Worm (Caenorhabditis elegans) whole organism, L3 larva: ENCODE data around the gene frpr-17.

Source experiments
- eor-1 ChIP-seq, 2 experiments: fragments of 150-350 bp; optimal IDR thresholded peaks; 2 replicates each; lab custom pipeline; 2014 to 2018; ENCODE audit warnings: missing biosample characterization in 2 of 2, missing genetic modification characterization in 2 of 2
- fkh-10 ChIP-seq: sonication (generic microtip); optimal IDR thresholded peaks from 2 replicates; lab custom pipeline; 2017; ENCODE audit warnings: missing biosample characterization, missing genetic modification reagents, missing genetic modification characterization
- fkh-2 ChIP-seq: fragments of 150-350 bp; optimal IDR thresholded peaks from 2 replicates; lab custom pipeline; 2014; ENCODE audit warnings: missing biosample characterization, missing genetic modification reagents, missing genetic modification characterization
- pqm-1 ChIP-seq: fragments of 150-350 bp; optimal IDR thresholded peaks from 2 replicates; lab custom pipeline; 2017; ENCODE audit warnings: missing biosample characterization, missing genetic modification characterization, inconsistent platforms

DNA sequence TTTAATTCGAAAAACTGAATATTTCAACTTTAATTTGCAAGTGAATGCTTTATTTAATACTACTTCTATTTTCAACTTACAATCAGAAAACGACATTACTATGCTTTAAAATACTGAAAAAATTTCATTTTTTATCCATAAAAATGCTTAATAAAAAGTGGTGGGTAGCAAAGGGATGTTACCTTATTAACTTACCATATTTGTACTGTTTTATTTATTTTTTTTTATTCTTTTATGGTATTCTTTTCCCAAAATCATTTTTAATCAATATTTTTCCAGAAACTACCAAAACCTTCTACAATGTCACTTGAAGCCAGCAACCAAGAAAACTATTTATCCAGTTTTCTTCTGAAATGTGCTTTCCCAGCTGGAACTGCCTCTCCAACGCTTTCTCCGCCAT, 23.0 kb upstream of the frpr-17 start, which contains the start of gene Y60A9.3:
- no peak for TF ChIP-seq eor-1 (tag; optimal IDR thresholded peaks at IDR 0.05; lab: Kevin White, UChicago)
- no peak for TF ChIP-seq pqm-1 (tag; lab: Kevin White, UChicago)
- no peak for TF ChIP-seq fkh-10 (GFP tag; lab: Kevin White, UChicago)
- no peak for TF ChIP-seq fkh-2
